Worm (Caenorhabditis elegans) whole organism, L3 larva: ENCODE results near the gene srh-250.
A peak's percentile ranks its signal among the peaks of the same experiment; 100 is the strongest.

ENCODE experiments used
- R02D3.7 ChIP-seq: fragments of 150-350 bp; optimal IDR thresholded peaks from 2 replicates; lab custom pipeline; 2014; ENCODE audit warnings: missing biosample characterization, missing genetic modification characterization
- aly-2 ChIP-seq: fragments of 150-350 bp; optimal IDR thresholded peaks from 2 replicates; lab custom pipeline; 2014; ENCODE audit warnings: missing biosample characterization, missing genetic modification characterization
- ama-1 ChIP-seq: fragments of 150-350 bp; optimal IDR thresholded peaks from 2 replicates; lab custom pipeline; 2018
- ceh-28 ChIP-seq: fragments of 150-350 bp; optimal IDR thresholded peaks from 2 replicates; lab custom pipeline; 2014; ENCODE audit warnings: missing biosample characterization, missing genetic modification reagents, missing genetic modification characterization
- ceh-9 ChIP-seq: sonication (generic microtip); optimal IDR thresholded peaks from 2 replicates; lab custom pipeline; 2018; ENCODE audit warnings: missing biosample characterization, missing genetic modification characterization
- egl-5 ChIP-seq: fragments of 150-350 bp; optimal IDR thresholded peaks from 2 replicates; lab custom pipeline; 2017; ENCODE audit warnings: missing biosample characterization, missing genetic modification reagents, missing genetic modification characterization, inconsistent platforms
- elt-1 ChIP-seq: fragments of 150-350 bp; optimal IDR thresholded peaks from 2 replicates; lab custom pipeline; 2014; ENCODE audit warnings: missing biosample characterization, missing genetic modification characterization
- elt-2 ChIP-seq: sonication (generic microtip); optimal IDR thresholded peaks from 2 replicates; lab custom pipeline; 2016; ENCODE audit warnings: missing genetic modification reagents, mild to moderate bottlenecking, missing genetic modification characterization, missing compliant biosample characterization
- eor-1 ChIP-seq, 2 experiments: fragments of 150-350 bp; optimal IDR thresholded peaks; 2 replicates each; lab custom pipeline; 2014 to 2018; ENCODE audit warnings: missing biosample characterization in 2 of 2, missing genetic modification characterization in 2 of 2
- fkh-10 ChIP-seq: sonication (generic microtip); optimal IDR thresholded peaks from 2 replicates; lab custom pipeline; 2017; ENCODE audit warnings: missing biosample characterization, missing genetic modification reagents, missing genetic modification characterization
- fos-1 ChIP-seq: fragments of 150-350 bp; optimal IDR thresholded peaks from 2 replicates; lab custom pipeline; 2014; ENCODE audit warnings: missing biosample characterization, missing genetic modification characterization
- jun-1 ChIP-seq: fragments of 150-350 bp; optimal IDR thresholded peaks from 2 replicates; lab custom pipeline; 2014; ENCODE audit warnings: missing biosample characterization, missing genetic modification reagents, missing genetic modification characterization
- lin-15B ChIP-seq: fragments of 150-350 bp; optimal IDR thresholded peaks from 2 replicates; lab custom pipeline; 2014; ENCODE audit warnings: missing biosample characterization, missing genetic modification characterization
- lin-39 ChIP-seq: fragments of 150-350 bp; optimal IDR thresholded peaks from 2 replicates; lab custom pipeline; 2018; ENCODE audit warnings: missing biosample characterization, missing genetic modification reagents, missing genetic modification characterization
- lsy-12 ChIP-seq: sonication (generic microtip); optimal IDR thresholded peaks from 2 replicates; lab custom pipeline; 2016; ENCODE audit warnings: mild to moderate bottlenecking, missing genetic modification characterization, missing compliant biosample characterization
- mdl-1 ChIP-seq: fragments of 150-350 bp; optimal IDR thresholded peaks from 2 replicates; lab custom pipeline; 2014; ENCODE audit warnings: missing biosample characterization, missing genetic modification characterization
- mml-1 ChIP-seq: fragments of 150-350 bp; sonication (generic microtip); optimal IDR thresholded peaks from 3 replicates; lab custom pipeline; 2014; ENCODE audit warnings: missing biosample characterization, missing genetic modification characterization
- nhr-11 ChIP-seq: fragments of 150-350 bp; optimal IDR thresholded peaks from 2 replicates; lab custom pipeline; 2014; ENCODE audit warnings: missing biosample characterization, missing genetic modification characterization
- nhr-23 ChIP-seq: fragments of 150-350 bp; optimal IDR thresholded peaks from 2 replicates; lab custom pipeline; 2014; ENCODE audit warnings: missing biosample characterization, missing genetic modification reagents, missing genetic modification characterization
- nhr-237 ChIP-seq: fragments of 150-350 bp; optimal IDR thresholded peaks from 2 replicates; lab custom pipeline; 2014; ENCODE audit warnings: missing biosample characterization, missing genetic modification characterization
- nhr-25 ChIP-seq: sonication (generic microtip); optimal IDR thresholded peaks from 2 replicates; lab custom pipeline; 2017; ENCODE audit warnings: missing biosample characterization, missing genetic modification characterization
- nhr-28 ChIP-seq: fragments of 150-350 bp; optimal IDR thresholded peaks from 2 replicates; lab custom pipeline; 2014; ENCODE audit warnings: missing biosample characterization, missing genetic modification characterization
- nhr-43 ChIP-seq: sonication (generic microtip); optimal IDR thresholded peaks from 2 replicates; lab custom pipeline; 2016; ENCODE audit warnings: mild to moderate bottlenecking, missing genetic modification characterization, missing compliant biosample characterization; ENCODE audit not compliant: poor library complexity, severe bottlenecking
- nhr-67 ChIP-seq: fragments of 150-350 bp; optimal IDR thresholded peaks from 2 replicates; lab custom pipeline; 2014; ENCODE audit warnings: missing biosample characterization, missing genetic modification characterization
- nhr-76 ChIP-seq: fragments of 150-350 bp; sonication (generic microtip); optimal IDR thresholded peaks from 5 replicates; lab custom pipeline; 2014; ENCODE audit warnings: missing biosample characterization, missing genetic modification characterization
- nhr-77 ChIP-seq: fragments of 150-350 bp; optimal IDR thresholded peaks from 2 replicates; lab custom pipeline; 2014; ENCODE audit warnings: missing biosample characterization, missing genetic modification characterization
- pha-4 ChIP-seq: fragments of 150-350 bp; optimal IDR thresholded peaks from 2 replicates; lab custom pipeline; 2014; ENCODE audit warnings: missing biosample characterization, missing genetic modification reagents, missing genetic modification characterization
- pqm-1 ChIP-seq: fragments of 150-350 bp; optimal IDR thresholded peaks from 2 replicates; lab custom pipeline; 2017; ENCODE audit warnings: missing biosample characterization, missing genetic modification characterization, inconsistent platforms
- sea-2 ChIP-seq: fragments of 150-350 bp; sonication (generic microtip); optimal IDR thresholded peaks from 4 replicates; lab custom pipeline; 2014; ENCODE audit warnings: missing biosample characterization, missing genetic modification reagents, missing genetic modification characterization
- skn-1 ChIP-seq: fragments of 150-350 bp; optimal IDR thresholded peaks from 2 replicates; lab custom pipeline; 2014; ENCODE audit warnings: missing biosample characterization, missing genetic modification characterization
- snpc-4 ChIP-seq: fragments of 150-350 bp; optimal IDR thresholded peaks from 2 replicates; lab custom pipeline; 2014; ENCODE audit warnings: missing biosample characterization, missing genetic modification characterization
- zag-1 ChIP-seq: fragments of 150-350 bp; optimal IDR thresholded peaks from 2 replicates; lab custom pipeline; 2014; ENCODE audit warnings: missing biosample characterization, missing genetic modification characterization
- ztf-11 ChIP-seq: fragments of 150-350 bp; optimal IDR thresholded peaks from 2 replicates; lab custom pipeline; 2014; ENCODE audit warnings: missing biosample characterization, missing genetic modification characterization
- ztf-4 ChIP-seq: fragments of 150-350 bp; optimal IDR thresholded peaks from 2 replicates; lab custom pipeline; 2014; ENCODE audit warnings: missing biosample characterization, missing genetic modification characterization

The srh-250 gene

DNA sequence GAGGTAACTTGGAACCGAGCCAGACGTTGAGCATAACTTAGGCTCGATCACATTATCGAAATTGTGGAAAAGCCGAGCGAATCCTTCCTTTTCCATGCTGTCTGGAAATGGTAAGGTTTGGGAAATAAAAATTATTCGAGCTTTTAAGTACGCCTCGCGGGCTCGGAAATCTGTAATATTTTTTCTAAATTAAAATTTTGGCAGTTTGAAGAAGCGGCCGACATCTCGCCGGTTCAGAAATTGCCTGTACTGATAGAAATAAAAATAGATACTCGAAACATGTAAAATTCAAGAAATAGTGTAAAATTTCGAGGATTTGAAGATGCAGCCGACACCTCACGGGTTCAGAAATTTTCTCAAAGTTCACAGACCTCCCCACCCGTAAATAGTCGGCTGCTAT is 32.3 kb downstream of the srh-250 start, which contains the start of gene bcmo-2:
Gene bcmo-2 (minus strand): TSS at position 101 of the 400 bp plus-strand sequence.
- no peak for TF ChIP-seq eor-1 (tag; optimal IDR thresholded peaks at IDR 0.05; lab: Kevin White, UChicago)
- TF ChIP-seq nhr-76 (tag; lab: Kevin White, UChicago): no peak
- no peak for TF ChIP-seq lin-39 (tag; lab: Kevin White, UChicago)
- TF ChIP-seq R02D3.7 (tag; lab: Kevin White, UChicago): no peak
- no peak for TF ChIP-seq ztf-11
- no peak for TF ChIP-seq ceh-9 (tag; lab: Kevin White, UChicago)
- TF ChIP-seq nhr-28 (tag; lab: Kevin White, UChicago): no peak
- no peak for TF ChIP-seq aly-2 (tag; lab: Kevin White, UChicago)
- no peak for TF ChIP-seq egl-5 (tag; lab: Kevin White, UChicago)
- TF ChIP-seq ceh-28: no peak
- no peak for TF ChIP-seq pha-4 (tag; lab: Kevin White, UChicago)
- no peak for TF ChIP-seq nhr-67 (tag; lab: Kevin White, UChicago)
- no peak for TF ChIP-seq nhr-43 (tag; lab: Kevin White, UChicago)
- no peak for TF ChIP-seq ama-1 (lab: Kevin White, UChicago)
- no peak for TF ChIP-seq mml-1 (tag; lab: Kevin White, UChicago)
- TF ChIP-seq nhr-77 (tag; lab: Kevin White, UChicago): no peak
- no peak for TF ChIP-seq nhr-23
- TF ChIP-seq nhr-237 (tag; lab: Kevin White, UChicago): no peak

DNA sequence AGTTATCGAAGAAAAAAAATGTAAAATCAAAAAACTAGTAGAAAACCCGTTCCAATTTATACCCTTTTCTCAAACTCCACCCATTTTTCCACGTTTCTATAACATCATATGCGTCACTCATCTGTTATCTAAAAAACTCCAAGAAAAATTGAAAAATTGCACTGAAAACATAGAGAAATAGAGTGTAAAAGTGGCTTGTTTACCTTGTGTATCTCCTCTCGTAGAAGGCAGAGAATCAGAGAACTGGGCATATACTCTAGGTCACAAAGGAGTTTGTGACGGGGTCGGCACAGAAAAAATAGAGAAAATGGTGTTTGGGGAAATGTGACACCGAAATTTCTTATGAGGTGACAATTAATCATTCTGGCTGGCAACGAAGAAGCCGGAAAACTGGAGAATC is 32.9 kb downstream of the srh-250 start:
- no peak for TF ChIP-seq nhr-43 (tag; lab: Kevin White, UChicago)
- TF ChIP-seq nhr-25 (tag; lab: Kevin White, UChicago): no peak
- peak; percentile 58 for TF ChIP-seq pqm-1 (tag; lab: Kevin White, UChicago)
- TF ChIP-seq egl-5 (tag; lab: Kevin White, UChicago): no peak
- no peak for TF ChIP-seq fos-1 (tag; lab: Kevin White, UChicago)
- TF ChIP-seq snpc-4 (tag; lab: Kevin White, UChicago): peak; percentile 43
- no peak for TF ChIP-seq lsy-12 (tag; lab: Kevin White, UChicago)
- no peak for TF ChIP-seq nhr-237 (tag; lab: Kevin White, UChicago)
- TF ChIP-seq lin-15B (tag; lab: Kevin White, UChicago): no peak
- peak; percentile 86 for TF ChIP-seq elt-2
- TF ChIP-seq ceh-9 (tag; lab: Kevin White, UChicago): no peak
- peak; percentile 29 for TF ChIP-seq jun-1 (tag; lab: Kevin White, UChicago)
- TF ChIP-seq sea-2: no peak
- TF ChIP-seq ceh-28: peak; percentile 30
- no peak for TF ChIP-seq skn-1 (tag; lab: Kevin White, UChicago)
- TF ChIP-seq pha-4 (tag; lab: Kevin White, UChicago): peak; percentile 89

DNA sequence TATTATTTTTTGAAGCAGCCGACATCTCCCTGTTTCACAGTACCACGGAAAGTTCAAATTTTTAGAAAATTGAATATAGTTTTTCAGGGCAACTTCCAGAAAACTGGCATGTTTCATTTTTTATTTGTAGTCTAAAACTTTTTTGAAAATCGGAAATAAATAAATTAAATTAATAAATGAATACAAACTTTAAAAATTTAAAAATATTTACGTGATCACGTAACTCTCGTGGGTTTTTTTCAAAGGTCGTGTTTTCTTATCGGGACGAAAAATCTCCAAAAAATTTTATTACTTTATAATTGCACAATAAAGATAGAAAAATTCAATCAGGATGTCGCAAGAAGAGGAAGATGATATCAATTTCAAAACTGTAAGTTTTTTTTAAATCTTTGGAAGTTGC is 33.3 kb downstream of the srh-250 start, which contains the start of gene F53C3.1:
Gene F53C3.1 (plus strand): TSS at position 301 of the 400 bp plus-strand sequence.
- no peak for TF ChIP-seq ztf-4 (tag; lab: Kevin White, UChicago)
- no peak for TF ChIP-seq zag-1 (tag; lab: Kevin White, UChicago)
- TF ChIP-seq nhr-11 (tag; lab: Kevin White, UChicago): no peak
- TF ChIP-seq nhr-43 (tag; lab: Kevin White, UChicago): no peak
- TF ChIP-seq R02D3.7 (tag; lab: Kevin White, UChicago): no peak
- TF ChIP-seq nhr-237 (tag; lab: Kevin White, UChicago): no peak
- no peak for TF ChIP-seq nhr-76 (tag; lab: Kevin White, UChicago)
- TF ChIP-seq egl-5 (tag; lab: Kevin White, UChicago): no peak
- no peak for TF ChIP-seq ceh-28
- TF ChIP-seq elt-1 (tag; lab: Kevin White, UChicago): no peak
- no peak for TF ChIP-seq nhr-67 (tag; lab: Kevin White, UChicago)
- no peak for TF ChIP-seq sea-2

DNA sequence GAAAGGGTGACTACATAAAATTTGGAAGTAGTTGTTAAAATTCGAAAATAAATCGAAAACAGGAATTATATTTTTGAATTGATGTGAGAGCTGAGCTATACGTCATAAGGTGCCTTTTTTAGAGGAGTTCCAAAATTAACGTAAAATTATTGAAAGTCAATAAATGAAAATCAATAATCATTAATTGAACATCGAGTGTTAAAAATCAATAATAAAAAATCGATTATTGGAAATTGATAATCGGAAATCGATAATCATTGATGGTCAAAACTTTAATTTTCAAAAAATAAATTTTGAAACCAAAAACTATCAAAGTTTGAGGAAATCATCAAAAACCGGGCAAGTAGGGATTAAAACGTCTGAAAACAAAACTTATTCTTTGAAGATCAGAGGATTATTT is 35.2 kb downstream of the srh-250 start:
- no peak for TF ChIP-seq mdl-1 (tag; lab: Kevin White, UChicago)
- TF ChIP-seq fkh-10: no peak
- no peak for TF ChIP-seq nhr-237 (tag; lab: Kevin White, UChicago)
- peak; percentile 83 for TF ChIP-seq ceh-28
- no peak for TF ChIP-seq nhr-28 (tag; lab: Kevin White, UChicago)
